Worm (Caenorhabditis elegans): ENCODE data around the gene F48G7.12.

- TF ChIP-seq pqm-1 (tag; optimal IDR thresholded peaks at IDR 0.05): no peak
- no peak for TF ChIP-seq tbx-2 (tag; optimal IDR thresholded peaks at IDR 0.05)
- no peak for TF ChIP-seq ceh-24 (tag; optimal IDR thresholded peaks at IDR 0.05)
- TF ChIP-seq pha-4 (tag; optimal IDR thresholded peaks at IDR 0.05): no peak
- no peak for TF ChIP-seq ceh-31 (tag; optimal IDR thresholded peaks at IDR 0.05)
- no peak for TF ChIP-seq fkh-10 (GFP tag; optimal IDR thresholded peaks at IDR 0.05)
- no peak for TF ChIP-seq ets-4 (tag; optimal IDR thresholded peaks at IDR 0.05)
- no peak for TF ChIP-seq sdc-2 (tag; optimal IDR thresholded peaks at IDR 0.05)
- no peak for TF ChIP-seq nhr-232 (tag; optimal IDR thresholded peaks at IDR 0.05)
- TF ChIP-seq pag-3 (tag; optimal IDR thresholded peaks at IDR 0.05; ENCODE audit: borderline replicate concordance): no peak
- TF ChIP-seq odd-2 (tag; optimal IDR thresholded peaks at IDR 0.05): no peak
Observed at ce11 chrV:598626-599025, 47.4 kb downstream of the F48G7.12 start.
